Worm (Caenorhabditis elegans) whole organism, L4 larva: ENCODE data around the gene C29E4.17.

Source experiments
- D1046.2 ChIP-seq: fragments of 200-800 bp; sonication (Bioruptor generic); IDR thresholded peaks from 2 replicates; pipeline ENCODE4 v1.3.6; 2022; ENCODE audit warnings: missing genetic modification characterization, missing compliant biosample characterization
- F44E2.7 ChIP-seq: fragments of 200-800 bp; sonication (Bioruptor generic); IDR thresholded peaks from 2 replicates; pipeline ENCODE4 v2.1.2; 2022; ENCODE audit warnings: missing genetic modification characterization, missing compliant biosample characterization
- Y105C5A.15 ChIP-seq: fragments of 200-800 bp; sonication (Bioruptor generic); IDR thresholded peaks from 2 replicates; pipeline ENCODE4 v1.3.6; 2022; ENCODE audit warnings: missing genetic modification characterization, missing compliant biosample characterization
- Y5F2A.4 ChIP-seq: fragments of 200-800 bp; sonication (Bioruptor generic); optimal IDR thresholded peaks from 2 replicates; lab custom pipeline; 2018; ENCODE audit warnings: mild to moderate bottlenecking, missing genetic modification characterization, missing compliant biosample characterization
- aly-2 ChIP-seq: sonication (generic microtip); optimal IDR thresholded peaks from 2 replicates; lab custom pipeline; 2018; ENCODE audit warnings: missing biosample characterization, missing genetic modification characterization
- arid-1 ChIP-seq: fragments of 200-800 bp; sonication (Bioruptor generic); conservative IDR thresholded peaks from 2 replicates; pipeline ENCODE4 v1.3.6; 2022; ENCODE audit warnings: missing genetic modification reagents, missing genetic modification characterization, missing compliant biosample characterization
- ceh-20 ChIP-seq: fragments of 200-800 bp; sonication (Bioruptor generic); IDR thresholded peaks from 2 replicates; pipeline ENCODE4 v1.3.6; 2022; ENCODE audit warnings: missing genetic modification reagents, missing genetic modification characterization, missing compliant biosample characterization
- ceh-28 ChIP-seq: fragments of 150-350 bp; optimal IDR thresholded peaks from 2 replicates; lab custom pipeline; 2014; ENCODE audit warnings: missing biosample characterization, missing genetic modification reagents, missing genetic modification characterization
- ceh-32 ChIP-seq: sonication (generic microtip); optimal IDR thresholded peaks from 2 replicates; lab custom pipeline; 2016; ENCODE audit warnings: mild to moderate bottlenecking, missing genetic modification characterization, missing compliant biosample characterization; ENCODE audit not compliant: poor library complexity
- ceh-62 ChIP-seq: sonication (generic microtip); optimal IDR thresholded peaks from 2 replicates; lab custom pipeline; 2017; ENCODE audit warnings: missing biosample characterization, missing genetic modification characterization
- ceh-82 ChIP-seq: sonication (generic microtip); optimal IDR thresholded peaks from 2 replicates; lab custom pipeline; 2017; ENCODE audit warnings: missing biosample characterization, missing genetic modification characterization
- ces-1 ChIP-seq: fragments of 150-350 bp; sonication (generic microtip); optimal IDR thresholded peaks from 4 replicates; lab custom pipeline; 2014; ENCODE audit warnings: missing biosample characterization, missing genetic modification reagents, missing genetic modification characterization
- daf-12 ChIP-seq: fragments of 150-350 bp; optimal IDR thresholded peaks from 2 replicates; lab custom pipeline; 2014; ENCODE audit warnings: missing biosample characterization, missing genetic modification reagents, missing genetic modification characterization
- daf-19 ChIP-seq: fragments of 200-800 bp; sonication (Bioruptor generic); conservative IDR thresholded peaks from 2 replicates; pipeline ENCODE4 v1.3.6; 2022; ENCODE audit warnings: missing genetic modification characterization, missing compliant biosample characterization
- dmd-6 ChIP-seq: fragments of 200-800 bp; sonication (Bioruptor generic); IDR thresholded peaks from 2 replicates; pipeline ENCODE4 v1.3.6; 2022; ENCODE audit warnings: missing genetic modification reagents, missing genetic modification characterization, missing compliant biosample characterization
- dmd-9 ChIP-seq: fragments of 200-800 bp; sonication (Bioruptor generic); IDR thresholded peaks from 2 replicates; pipeline ENCODE4 v1.3.6; 2022; ENCODE audit warnings: missing genetic modification reagents, missing genetic modification characterization, missing compliant biosample characterization
- dve-1 ChIP-seq: sonication (generic microtip); optimal IDR thresholded peaks from 2 replicates; lab custom pipeline; 2017; ENCODE audit warnings: antibody characterized with exemption, mild to moderate bottlenecking, missing genetic modification characterization, missing compliant biosample characterization; ENCODE audit not compliant: insufficient read depth
- fkh-10 ChIP-seq: fragments of 150-350 bp; optimal IDR thresholded peaks from 2 replicates; lab custom pipeline; 2014; ENCODE audit warnings: missing biosample characterization, missing genetic modification reagents, missing genetic modification characterization
- fos-1 ChIP-seq: fragments of 150-350 bp; optimal IDR thresholded peaks from 2 replicates; lab custom pipeline; 2014; ENCODE audit warnings: missing biosample characterization, missing genetic modification characterization
- gei-8 ChIP-seq: fragments of 200-800 bp; sonication (Bioruptor generic); optimal IDR thresholded peaks from 2 replicates; lab custom pipeline; 2018; ENCODE audit warnings: mild to moderate bottlenecking, missing genetic modification characterization, missing compliant biosample characterization
- hlh-30 ChIP-seq: sonication (generic microtip); optimal IDR thresholded peaks from 2 replicates; lab custom pipeline; 2017; ENCODE audit warnings: antibody characterized with exemption, mild to moderate bottlenecking, missing genetic modification characterization, missing compliant biosample characterization; ENCODE audit not compliant: insufficient read depth
- hmg-1.1 ChIP-seq: fragments of 200-800 bp; sonication (Bioruptor generic); IDR thresholded peaks from 2 replicates; pipeline ENCODE4 v1.3.6; 2022; ENCODE audit warnings: missing genetic modification reagents, missing genetic modification characterization, missing compliant biosample characterization
- lim-7 ChIP-seq: fragments of 200-800 bp; sonication (Bioruptor generic); IDR thresholded peaks from 2 replicates; pipeline ENCODE4 v1.3.6; 2022; ENCODE audit warnings: missing genetic modification characterization, missing compliant biosample characterization
- lin-38 ChIP-seq: fragments of 200-800 bp; sonication (Bioruptor generic); IDR thresholded peaks from 2 replicates; pipeline ENCODE4 v1.3.6; 2022; ENCODE audit warnings: missing genetic modification reagents, missing genetic modification characterization, missing compliant biosample characterization
- lin-39 ChIP-seq: fragments of 150-350 bp; optimal IDR thresholded peaks from 2 replicates; lab custom pipeline; 2014; ENCODE audit warnings: missing biosample characterization, missing genetic modification reagents, missing genetic modification characterization
- madf-5 ChIP-seq, 2 experiments: fragments of 200-800 bp; sonication (Bioruptor generic); IDR thresholded peaks; 2 replicates each; pipeline ENCODE4 v1.3.6; 2022; ENCODE audit warnings: missing compliant biosample characterization in 2 of 2, missing genetic modification characterization in 2 of 2
- mdl-1 ChIP-seq, 2 experiments: fragments of 150-350 bp in 1 of 2; sonication (generic microtip) in 1 of 2; optimal IDR thresholded peaks; 2 replicates each; lab custom pipeline; 2014 to 2017; ENCODE audit warnings: missing biosample characterization in 2 of 2, missing genetic modification characterization in 2 of 2
- mep-1 ChIP-seq: fragments of 150-350 bp; sonication (generic microtip); optimal IDR thresholded peaks from 3 replicates; lab custom pipeline; 2014; ENCODE audit warnings: missing biosample characterization, missing genetic modification characterization
- mxl-2 ChIP-seq: fragments of 200-800 bp; sonication (Bioruptor generic); conservative IDR thresholded peaks from 2 replicates; pipeline ENCODE4 v1.3.6; 2022; ENCODE audit warnings: missing genetic modification reagents, missing genetic modification characterization, missing compliant biosample characterization
- nhr-10 ChIP-seq: fragments of 150-350 bp; optimal IDR thresholded peaks from 2 replicates; lab custom pipeline; 2014; ENCODE audit warnings: missing biosample characterization, missing genetic modification characterization
- nhr-11 ChIP-seq: fragments of 150-350 bp; optimal IDR thresholded peaks from 2 replicates; lab custom pipeline; 2014; ENCODE audit warnings: missing biosample characterization, missing genetic modification characterization
- nhr-237 ChIP-seq: sonication (generic microtip); optimal IDR thresholded peaks from 2 replicates; lab custom pipeline; 2017; ENCODE audit warnings: missing biosample characterization, missing genetic modification characterization
- nhr-25 ChIP-seq: sonication (generic microtip); optimal IDR thresholded peaks from 2 replicates; lab custom pipeline; 2017; ENCODE audit warnings: missing genetic modification characterization, mild to moderate bottlenecking, missing compliant biosample characterization, antibody characterized with exemption, moderate library complexity, borderline replicate concordance; ENCODE audit not compliant: insufficient read depth
- nhr-28 ChIP-seq: fragments of 150-350 bp; optimal IDR thresholded peaks from 2 replicates; lab custom pipeline; 2014; ENCODE audit warnings: missing biosample characterization, missing genetic modification characterization
- nhr-6 ChIP-seq: fragments of 150-350 bp; optimal IDR thresholded peaks from 2 replicates; lab custom pipeline; 2014; ENCODE audit warnings: missing biosample characterization, missing genetic modification characterization
- saeg-2 ChIP-seq: fragments of 200-800 bp; sonication (Bioruptor generic); IDR thresholded peaks from 2 replicates; pipeline ENCODE4 v1.3.6; 2022; ENCODE audit warnings: missing genetic modification reagents, missing genetic modification characterization, missing compliant biosample characterization
- sdz-12 ChIP-seq: fragments of 200-800 bp; sonication (Bioruptor generic); optimal IDR thresholded peaks from 2 replicates; lab custom pipeline; 2018; ENCODE audit warnings: mild to moderate bottlenecking, missing genetic modification characterization, missing compliant biosample characterization
- snpc-1.2 ChIP-seq: fragments of 200-800 bp; sonication (Bioruptor generic); IDR thresholded peaks from 2 replicates; pipeline ENCODE4 v1.3.6; 2022; ENCODE audit warnings: missing genetic modification reagents, missing genetic modification characterization, missing compliant biosample characterization
- snpc-4 ChIP-seq: fragments of 150-350 bp; optimal IDR thresholded peaks from 2 replicates; lab custom pipeline; 2014; ENCODE audit warnings: missing biosample characterization, missing genetic modification characterization
- spr-1 ChIP-seq: sonication (generic microtip); optimal IDR thresholded peaks from 2 replicates; lab custom pipeline; 2016; ENCODE audit warnings: mild to moderate bottlenecking, missing genetic modification characterization, missing compliant biosample characterization
- unc-62 ChIP-seq, 3 experiments: fragments of 150-350 bp in 1 of 3; sonication (generic microtip); optimal IDR thresholded peaks in 2 of 3; peaks in 1 of 3; 1 replicate in 1 of 3; 2 replicates in 2 of 3; lab custom pipeline; 2014 to 2017; ENCODE audit warnings: missing biosample characterization in 3 of 3, missing genetic modification characterization in 3 of 3, missing genetic modification reagents in 3 of 3, missing genotype in 1 of 3
- vab-7 ChIP-seq: fragments of 200-800 bp; sonication (Bioruptor generic); IDR thresholded peaks from 2 replicates; pipeline ENCODE4 v1.3.6; 2022; ENCODE audit warnings: missing genetic modification reagents, missing genetic modification characterization, missing compliant biosample characterization
- zip-11 ChIP-seq: fragments of 200-800 bp; sonication (Bioruptor generic); IDR thresholded peaks from 2 replicates; pipeline ENCODE4 v1.3.6; 2022; ENCODE audit warnings: missing genetic modification characterization, missing compliant biosample characterization
- zip-2 ChIP-seq: fragments of 150-350 bp; optimal IDR thresholded peaks from 2 replicates; lab custom pipeline; 2014; ENCODE audit warnings: missing biosample characterization, missing genetic modification characterization
- ztf-11 ChIP-seq: fragments of 150-350 bp; optimal IDR thresholded peaks from 2 replicates; lab custom pipeline; 2014; ENCODE audit warnings: missing biosample characterization, missing genetic modification characterization

C29E4.17 gene

ce11 chrIII:7922207-7922606 is at the start of gene C29E4.17:
C29E4.17 (plus strand) TSS chrIII:7922507.
- TF ChIP-seq fos-1 (tag; lab: Kevin White, UChicago) (no peak), daf-12 (tag; lab: Kevin White, UChicago) (no peak), nhr-6 (no peak)

- TF ChIP-seq ceh-62 (no peak), nhr-10 (tag; lab: Kevin White, UChicago) (no peak), hlh-30 (tag; lab: Kevin White, UChicago) (peak; percentile 24), dmd-9 (GFP tag; lab: Robert Waterston, UW) (no peak), Y105C5A.15 (GFP tag; lab: Robert Waterston, UW) (no peak), nhr-237 (tag; lab: Kevin White, UChicago) (no peak), nhr-25 (no peak), lin-38 (GFP tag; lab: Robert Waterston, UW) (no peak), ceh-82 (tag; lab: Kevin White, UChicago) (no peak), sdz-12 (GFP tag; lab: Kevin White, UChicago) (no peak), dve-1 (tag; lab: Kevin White, UChicago) (no peak), ceh-28 (no peak), vab-7 (GFP tag; lab: Robert Waterston, UW) (no peak), ceh-20 (no peak), ceh-32 (tag; lab: Kevin White, UChicago) (no peak), lin-39 (no peak), arid-1 (GFP tag; lab: Robert Waterston, UW) (no peak), zip-2 (tag; lab: Kevin White, UChicago) (no peak), spr-1 (tag; lab: Kevin White, UChicago) (no peak), ces-1 (GFP tag; lab: Kevin White, UChicago) (no peak), mxl-2 (GFP tag; lab: Robert Waterston, UW) (no peak), lim-7 (GFP tag; lab: Robert Waterston, UW) (no peak), mep-1 (tag; lab: Kevin White, UChicago) (no peak), nhr-28 (tag; lab: Kevin White, UChicago) (peak; percentile 48), D1046.2 (no peak), daf-19 (GFP tag; lab: Robert Waterston, UW) (no peak), aly-2 (tag; lab: Kevin White, UChicago) (no peak), gei-8 (GFP tag; lab: Kevin White, UChicago) (no peak), Y5F2A.4 (no peak), mdl-1 (tag; optimal IDR thresholded peaks at IDR 0.05; lab: Kevin White, UChicago) (peak in 1 of 2 experiments; percentile 23), unc-62 (GFP tag; optimal IDR thresholded peaks at IDR 0.05 in 1 of 2; lab: Kevin White, UChicago) (peak in 1 of 2 experiments; percentile 56), unc-62 (tag; optimal IDR thresholded peaks at IDR 0.05; lab: Kevin White, UChicago) (no peak)
Observed at ce11 chrIII:7872776-7873175, 49.5 kb upstream of the C29E4.17 start.

- no peak for TF ChIP-seq snpc-4 (tag; lab: Kevin White, UChicago)
- no peak for TF ChIP-seq F44E2.7 (GFP tag; lab: Robert Waterston, UW)
- TF ChIP-seq hmg-1.1 (GFP tag; lab: Robert Waterston, UW), result no peak
- TF ChIP-seq nhr-11, result no peak
- TF ChIP-seq dmd-6 (GFP tag; lab: Robert Waterston, UW), result no peak
- TF ChIP-seq zip-11 (GFP tag; lab: Robert Waterston, UW), result no peak
- TF ChIP-seq ztf-11, result no peak
- TF ChIP-seq lin-38 (GFP tag; lab: Robert Waterston, UW), result no peak
- no peak for TF ChIP-seq fkh-10 (GFP tag; lab: Kevin White, UChicago)
- no peak for TF ChIP-seq snpc-1.2 (GFP tag; lab: Robert Waterston, UW)
- no peak for TF ChIP-seq saeg-2 (GFP tag; lab: Robert Waterston, UW)
- no peak for TF ChIP-seq arid-1 (GFP tag; lab: Robert Waterston, UW)
- no peak for TF ChIP-seq madf-5 (GFP tag; IDR thresholded peaks at IDR 0.05; lab: Robert Waterston, UW)
Observed at ce11 chrIII:7873481-7873880, 48.8 kb upstream of the C29E4.17 start, which contains the start of gene tyr-1. tyr-1 (plus strand) TSS chrIII:7873781.
